Fruit fly (Drosophila melanogaster): ENCODE results near the gene Sgs8.

The Sgs8 gene

DNA sequence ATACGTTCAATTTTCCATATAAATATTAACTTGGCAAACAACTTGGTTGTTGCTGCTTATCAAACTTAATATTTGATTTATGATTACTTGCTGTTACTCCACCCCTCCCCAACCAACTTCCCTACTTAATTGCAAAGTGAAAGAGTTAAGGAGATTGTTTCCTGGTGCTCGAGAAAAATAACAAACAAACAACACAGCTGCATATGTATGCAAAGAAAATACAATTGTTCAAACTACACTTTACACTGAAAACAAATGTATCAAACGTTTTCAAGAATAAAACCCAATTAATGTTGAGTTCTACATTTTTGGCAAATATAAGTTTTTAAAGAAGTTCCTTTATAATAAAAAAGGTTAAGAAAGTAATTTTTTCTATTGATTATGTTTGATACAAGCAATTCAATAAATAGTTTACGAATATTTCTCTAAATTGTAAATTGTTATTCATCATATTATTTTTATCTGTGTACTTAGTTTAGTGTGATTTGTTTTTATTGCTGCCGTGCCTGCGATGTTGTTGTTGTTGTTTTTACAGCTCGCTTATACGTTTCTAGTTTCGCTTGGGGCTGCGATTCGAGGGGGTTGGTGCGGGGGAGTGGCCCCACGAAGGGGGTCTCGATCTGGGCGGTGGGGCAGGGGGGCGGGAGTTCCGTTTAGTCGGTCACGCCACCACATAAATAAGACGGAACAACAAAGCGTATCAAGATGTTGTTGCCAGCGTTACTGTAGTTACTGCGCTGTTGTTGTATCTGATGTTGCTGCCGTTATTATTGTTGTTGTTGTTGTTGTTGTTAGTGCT, 46.7 kb upstream of the Sgs8 start (continued):
- no peak for TF ChIP-seq CG34422 (GFP tag; IDR thresholded peaks at IDR 0.05)
- peak; percentile 67 for TF ChIP-seq Dbx (GFP tag; IDR thresholded peaks at IDR 0.05)
- TF ChIP-seq fru (optimal IDR thresholded peaks at IDR 0.05): no peak
- peak; percentile 4 for TF ChIP-seq nau (GFP tag; optimal IDR thresholded peaks at IDR 0.05)
- no peak for TF ChIP-seq CG2129 (GFP tag; IDR thresholded peaks at IDR 0.05; ENCODE audit: partially characterized antibody)
- TF ChIP-seq CG16779 (GFP tag; IDR thresholded peaks at IDR 0.05): no peak
- peak; percentile 11 for TF ChIP-seq kni (GFP tag; optimal IDR thresholded peaks at IDR 0.05)
- 0 out of 2 replicates have a peak, but pooled peaks have one; percentile 34 for TF ChIP-seq CG31224 (GFP tag; IDR thresholded peaks at IDR 0.05)
- no peak for TF ChIP-seq emc (GFP tag; optimal IDR thresholded peaks at IDR 0.05)
- peak; percentile 80 for TF ChIP-seq CG11695 (GFP tag; IDR thresholded peaks at IDR 0.05)
- TF ChIP-seq unpg (GFP tag; optimal IDR thresholded peaks at IDR 0.05): peak; percentile 83
- TF ChIP-seq H2.0 (GFP tag; IDR thresholded peaks at IDR 0.05): no peak
- peak; percentile 55 for TF ChIP-seq pho (GFP tag; optimal IDR thresholded peaks at IDR 0.05)
- TF ChIP-seq CG14050 (GFP tag; IDR thresholded peaks at IDR 0.05): 0 out of 3 replicates have a peak, but pooled peaks have one; percentile 29
- peak; percentile 27 for TF ChIP-seq CG13123 (GFP tag; optimal IDR thresholded peaks at IDR 0.05)
- TF ChIP-seq CG9727 (GFP tag; optimal IDR thresholded peaks at IDR 0.05): peak; percentile 84
- no peak for TF ChIP-seq Antp (GFP tag; optimal IDR thresholded peaks at IDR 0.05)
- peak; percentile 52; the same call in 1 of the 2 replicates for TF ChIP-seq Ada2b (GFP tag; IDR thresholded peaks at IDR 0.05)
- peak; percentile 49 for TF ChIP-seq CG17568 (GFP tag; optimal IDR thresholded peaks at IDR 0.05)
- peak; percentile 52 for TF ChIP-seq CG10462 (GFP tag; optimal IDR thresholded peaks at IDR 0.05)
- TF ChIP-seq tup (GFP tag; optimal IDR thresholded peaks at IDR 0.05): no peak
- no peak for TF ChIP-seq Ets65A (GFP tag)
- 0 out of 3 replicates have a peak, but pooled peaks have one; percentile 30 for TF ChIP-seq CG7357 (GFP tag; IDR thresholded peaks at IDR 0.05)
- TF ChIP-seq ken (GFP tag; IDR thresholded peaks at IDR 0.05): no peak
- peak; percentile 79 for TF ChIP-seq CG10209 (GFP tag; optimal IDR thresholded peaks at IDR 0.05)
- TF ChIP-seq Oli (tag; optimal IDR thresholded peaks at IDR 0.05): peak; percentile 77
- TF ChIP-seq Fer3 (tag; optimal IDR thresholded peaks at IDR 0.05): peak; percentile 80
- no peak for TF ChIP-seq corto (GFP tag; optimal IDR thresholded peaks at IDR 0.05)
- no peak for TF ChIP-seq CG17612 (GFP tag; IDR thresholded peaks at IDR 0.05)
- TF ChIP-seq CG10321 (GFP tag; IDR thresholded peaks at IDR 0.05): no peak
- TF ChIP-seq CG3847 (GFP tag; IDR thresholded peaks at IDR 0.05): peak; percentile 59; the same call in 1 of the 2 replicates
- no peak for TF ChIP-seq CG14441 (GFP tag; IDR thresholded peaks at IDR 0.05)
- TF ChIP-seq Asciz (GFP tag; optimal IDR thresholded peaks at IDR 0.05): peak; percentile 85
- peak; percentile 31 for TF ChIP-seq da (GFP tag; optimal IDR thresholded peaks at IDR 0.05)
- TF ChIP-seq CG6272 (GFP tag; IDR thresholded peaks at IDR 0.05): no peak
- TF ChIP-seq lola (GFP tag; optimal IDR thresholded peaks at IDR 0.05): peak in 1 of 3 experiments; percentile 85
- no peak for TF ChIP-seq cas (GFP tag; IDR thresholded peaks at IDR 0.05)
- TF ChIP-seq CG11085 (GFP tag; IDR thresholded peaks at IDR 0.05): no peak
- TF ChIP-seq cwo (GFP tag; optimal IDR thresholded peaks at IDR 0.05): peak; percentile 49
- no peak for TF ChIP-seq toy (GFP tag; IDR thresholded peaks at IDR 0.05)
- TF ChIP-seq ac (GFP tag; optimal IDR thresholded peaks at IDR 0.05): no peak
- peak; percentile 31 for TF ChIP-seq dm (GFP tag; optimal IDR thresholded peaks at IDR 0.05)
- TF ChIP-seq bsh (GFP tag; optimal IDR thresholded peaks at IDR 0.05): peak in 1 of 2 experiments; percentile 89
- TF ChIP-seq CG2199 (GFP tag; IDR thresholded peaks at IDR 0.05): no peak
- TF ChIP-seq Gsc (GFP tag; IDR thresholded peaks at IDR 0.05): no peak
- peak; percentile 82 for TF ChIP-seq CG17359 (tag; optimal IDR thresholded peaks at IDR 0.05)
- TF ChIP-seq Camta (GFP tag; optimal IDR thresholded peaks at IDR 0.05): peak; percentile 70
- peak; percentile 25; the same call in 1 of the 2 replicates for TF ChIP-seq CG32767 (GFP tag; IDR thresholded peaks at IDR 0.05)
- peak in 1 of 2 experiments; percentile 0 for TF ChIP-seq crp (GFP tag; optimal IDR thresholded peaks at IDR 0.05)
- no peak for TF ChIP-seq CG8478 (optimal IDR thresholded peaks at IDR 0.05)
